Worm (Caenorhabditis elegans): Measurements from ENCODE around the gene pnp-1.

pnp-1 gene

ce11 chrIV:298204-298603 lies at the start of gene pnp-1:
TSS of gene pnp-1 (minus strand) at chrIV:298304.
- no peak for TF ChIP-seq unc-62 (GFP tag; optimal IDR thresholded peaks at IDR 0.05)

DNA sequence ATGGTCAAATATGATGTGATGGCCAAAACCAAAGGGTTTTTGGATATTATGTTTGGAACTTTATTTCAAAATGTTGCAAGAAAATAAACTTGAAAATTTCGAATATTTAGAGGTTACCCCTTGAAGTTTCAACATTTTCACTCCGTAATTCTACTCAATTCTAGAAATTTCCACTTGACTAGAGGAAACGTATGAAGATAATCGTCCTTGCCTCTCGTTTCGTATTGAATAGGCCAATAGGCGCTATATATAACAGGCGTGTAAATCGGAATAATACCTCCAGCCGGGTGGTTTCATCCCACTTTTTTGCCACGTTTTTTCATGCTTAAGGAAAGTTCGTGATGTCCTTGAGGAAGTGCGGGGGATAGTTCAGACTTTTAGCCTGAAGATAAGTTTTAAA lies 45.2 kb upstream of the pnp-1 start:
- no peak for TF ChIP-seq unc-62 (GFP tag; optimal IDR thresholded peaks at IDR 0.05)

DNA sequence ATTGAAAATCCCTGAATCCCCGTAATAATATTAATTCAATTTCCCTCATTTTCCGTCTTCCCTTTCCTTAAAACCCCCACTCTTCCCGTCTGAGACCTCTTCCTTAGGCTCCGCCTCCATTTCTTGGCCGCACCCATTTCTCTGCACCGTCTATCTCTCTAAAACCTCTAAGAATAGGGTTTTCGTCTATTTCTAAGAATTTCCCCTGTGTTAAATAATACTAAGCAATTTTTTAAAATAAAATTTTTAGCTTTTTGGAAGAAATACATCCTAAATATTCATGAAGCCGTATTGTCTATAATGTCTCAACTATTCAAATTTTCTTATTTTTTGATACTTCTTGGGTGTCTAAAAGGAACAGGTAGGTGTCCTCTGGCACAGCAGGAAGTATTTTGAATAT lies 41.4 kb upstream of the pnp-1 start, which contains the start of gene cdh-8:
Gene cdh-8 (plus strand): TSS at position 301 of the 400 bp plus-strand sequence.
- no peak for TF ChIP-seq unc-62 (GFP tag; optimal IDR thresholded peaks at IDR 0.05)

ce11 chrIV:338192-338831 lies 40.2 kb upstream of the pnp-1 start:
- TF ChIP-seq unc-62 (GFP tag; optimal IDR thresholded peaks at IDR 0.05): no peak

ce11 chrIV:337128-337646 lies 39.1 kb upstream of the pnp-1 start, which contains the start of gene pxmp-4:
TSS of gene pxmp-4 (minus strand) at chrIV:337178.
- no peak for TF ChIP-seq unc-62 (GFP tag; optimal IDR thresholded peaks at IDR 0.05)

DNA sequence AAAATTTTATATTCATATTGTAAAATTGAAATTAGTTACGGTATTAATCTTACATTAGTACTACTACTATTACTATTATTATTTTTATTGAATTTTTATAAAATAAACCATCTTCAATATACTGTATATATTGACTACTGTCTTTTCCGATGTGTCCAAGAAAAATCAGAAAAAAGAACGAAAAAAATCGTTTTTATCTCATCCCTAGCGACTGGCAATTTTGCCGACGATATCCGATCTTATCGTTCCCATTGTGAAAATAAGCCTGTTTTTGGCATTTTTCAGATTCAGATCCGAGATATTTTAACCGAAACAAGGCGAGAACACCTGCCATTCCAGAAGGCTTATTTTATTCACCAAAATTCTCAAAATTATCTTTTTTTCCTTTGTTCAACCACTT lies 32.4 kb upstream of the pnp-1 start, which contains the start of gene F18F11.4:
Gene F18F11.4 (plus strand): TSS at position 301 of the 400 bp plus-strand sequence.
- no peak for TF ChIP-seq unc-62 (GFP tag; optimal IDR thresholded peaks at IDR 0.05)

DNA sequence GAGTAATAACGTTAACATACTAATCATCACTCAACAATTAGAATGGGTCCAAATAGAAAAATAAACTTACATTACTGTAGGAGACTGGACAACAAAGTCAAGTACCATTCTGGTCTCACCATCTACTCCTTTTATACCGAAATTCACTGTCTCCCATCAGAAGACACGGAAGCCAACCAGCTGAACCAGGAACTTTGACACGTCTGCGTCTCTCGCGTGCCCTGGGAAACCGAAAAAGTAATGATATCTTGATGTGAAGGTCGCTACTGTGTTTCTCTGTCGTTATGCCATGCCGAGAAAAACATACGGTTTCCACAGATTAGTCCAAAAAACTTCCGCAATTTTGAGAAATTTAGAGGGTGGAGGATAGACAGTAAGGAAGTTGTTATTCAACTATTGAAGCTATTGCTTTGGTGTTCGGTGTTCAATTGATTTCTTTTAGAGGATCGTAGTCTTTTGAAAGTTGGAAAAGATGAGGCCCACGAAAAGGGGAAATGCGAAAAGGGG lies 28.5 kb upstream of the pnp-1 start, which contains the start of gene col-101:
Gene col-101 (minus strand): TSS at position 457 of the 507 bp plus-strand sequence.
- TF ChIP-seq unc-62 (GFP tag; optimal IDR thresholded peaks at IDR 0.05): no peak

- TF ChIP-seq unc-62 (GFP tag; optimal IDR thresholded peaks at IDR 0.05): no peak
These were observed 27.5 kb upstream of the pnp-1 start for ce11 chrIV:325640-326039.

DNA sequence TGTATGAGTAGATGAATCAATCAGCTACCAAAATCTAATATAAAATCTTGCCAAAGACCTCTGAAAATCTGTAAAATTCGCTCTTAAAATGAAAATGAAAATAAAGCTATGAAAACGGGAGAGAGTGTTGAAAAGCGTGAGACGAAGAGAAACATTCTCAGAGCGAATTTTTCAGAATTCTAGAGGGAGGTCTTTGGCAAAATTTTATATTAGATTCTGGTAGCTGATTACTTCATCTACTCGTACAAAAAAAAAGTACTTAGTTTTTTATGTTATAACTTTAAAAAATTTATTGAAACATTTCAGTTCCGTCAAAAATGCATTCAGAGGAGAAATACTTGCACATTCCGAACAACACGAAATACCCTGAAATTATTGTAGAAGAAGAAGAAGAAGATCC lies 26.7 kb upstream of the pnp-1 start, which contains the start of gene drl-1:
Gene drl-1 (plus strand): TSS at position 301 of the 400 bp plus-strand sequence.
- no peak for TF ChIP-seq unc-62 (GFP tag; optimal IDR thresholded peaks at IDR 0.05)

DNA sequence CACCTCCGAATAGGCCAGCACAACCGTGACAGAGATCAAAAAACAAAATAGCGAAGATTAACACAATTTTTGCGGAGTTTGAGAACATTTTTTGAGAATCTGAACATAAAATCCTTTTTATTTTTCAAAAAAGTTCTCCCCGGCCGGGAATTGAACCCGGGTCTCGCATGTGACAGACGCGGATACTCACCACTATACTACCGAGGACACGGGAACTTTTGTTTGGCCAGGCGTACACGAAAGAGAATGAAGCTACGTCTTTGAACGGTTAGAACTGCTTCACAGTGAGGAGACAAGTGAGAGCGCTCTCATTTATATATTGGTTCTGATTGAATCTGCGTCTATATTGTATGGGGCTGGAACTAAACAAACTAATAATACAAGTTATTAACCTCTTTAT lies 24.4 kb upstream of the pnp-1 start, which contains the start of gene grl-26:
Gene grl-26 (minus strand): TSS at position 318 of the 400 bp plus-strand sequence.
- TF ChIP-seq unc-62 (GFP tag; optimal IDR thresholded peaks at IDR 0.05): no peak

- TF ChIP-seq unc-62 (GFP tag; optimal IDR thresholded peaks at IDR 0.05): no peak
These were observed 22.3 kb upstream of the pnp-1 start, which contains the start of gene dsc-4 for ce11 chrIV:320380-320779. TSS of gene dsc-4 (minus strand) at chrIV:320544.

DNA sequence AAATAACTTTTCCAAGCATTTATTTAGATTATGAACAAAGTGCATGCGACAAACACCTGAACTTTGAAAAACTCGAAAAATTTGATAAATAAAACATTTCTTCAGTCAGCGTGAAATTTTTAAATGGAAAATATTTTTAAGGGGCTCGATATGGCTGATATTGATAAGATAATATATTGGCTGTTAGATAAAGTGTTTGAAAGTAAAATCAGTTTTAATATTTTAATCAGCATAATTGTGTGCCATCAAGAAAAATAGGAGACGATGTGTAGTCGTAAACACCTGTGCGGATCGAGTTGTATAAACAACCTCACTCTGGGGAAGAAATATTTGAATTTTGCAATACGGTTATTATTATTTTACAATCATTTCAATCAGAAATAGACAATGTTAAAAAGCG lies 21.6 kb upstream of the pnp-1 start:
- no peak for TF ChIP-seq unc-62 (GFP tag; optimal IDR thresholded peaks at IDR 0.05)

DNA sequence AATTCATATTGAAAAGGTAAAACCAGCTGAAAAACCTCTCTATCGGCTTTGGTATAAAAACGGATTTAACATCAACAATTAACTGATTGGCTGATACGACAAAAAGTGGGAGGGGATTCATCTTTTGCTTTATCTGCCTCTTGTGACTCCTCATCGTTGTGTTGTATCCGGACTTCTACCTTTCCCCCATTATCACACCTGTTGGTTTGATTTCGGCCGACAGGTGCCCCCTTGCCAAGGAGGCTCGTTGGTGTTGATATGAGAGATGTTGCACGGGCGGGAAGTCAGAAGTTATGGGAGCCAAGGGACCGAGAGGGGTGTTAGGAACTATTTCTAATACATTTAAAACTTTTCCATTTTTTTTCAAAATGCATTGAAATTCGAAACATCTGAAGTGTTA lies 16.4 kb upstream of the pnp-1 start:
- no peak for TF ChIP-seq unc-62 (GFP tag; optimal IDR thresholded peaks at IDR 0.05)

DNA sequence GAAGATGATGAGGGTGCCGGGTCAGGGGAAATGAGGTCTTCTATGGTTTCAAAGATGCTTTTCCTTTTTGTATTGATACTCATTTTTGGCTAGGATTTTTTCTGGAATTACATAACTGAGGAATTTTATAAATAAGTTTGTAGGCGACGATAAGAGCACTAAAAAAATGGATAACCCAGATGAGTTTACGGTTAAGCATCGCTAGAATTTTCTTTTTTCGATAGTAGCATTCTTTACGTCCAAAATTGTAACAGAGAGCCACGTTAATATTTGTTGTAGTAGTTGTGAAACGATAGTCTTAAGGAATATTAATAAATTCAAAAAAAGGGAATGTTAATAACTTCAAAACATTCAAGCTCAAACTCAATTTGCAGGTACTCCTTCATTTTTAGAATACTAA lies 15.5 kb upstream of the pnp-1 start, which contains the start of gene snai-1:
Gene snai-1 (minus strand): TSS at position 101 of the 400 bp plus-strand sequence.
- TF ChIP-seq unc-62 (GFP tag; optimal IDR thresholded peaks at IDR 0.05): no peak

DNA sequence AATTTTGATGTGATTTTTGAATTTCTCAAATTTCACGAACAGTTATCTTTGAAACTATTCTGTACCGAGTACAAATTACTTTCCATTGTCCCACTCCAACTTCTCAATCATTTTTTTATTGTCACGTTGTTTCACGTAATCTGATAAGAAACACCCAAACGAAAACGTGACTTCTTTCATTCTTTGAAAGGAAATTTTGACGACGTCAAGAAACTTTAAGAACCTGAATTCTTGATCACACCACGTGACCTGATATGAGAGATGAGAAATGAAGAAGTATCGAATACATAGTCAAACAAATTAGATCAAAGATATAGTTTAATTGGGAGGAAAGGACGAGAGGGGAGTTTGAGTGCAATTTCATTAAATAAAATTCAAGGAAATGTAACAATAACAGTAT lies 11.4 kb upstream of the pnp-1 start:
- no peak for TF ChIP-seq unc-62 (GFP tag; optimal IDR thresholded peaks at IDR 0.05)

- no peak for TF ChIP-seq unc-62 (GFP tag; optimal IDR thresholded peaks at IDR 0.05)
These were observed 9.1 kb upstream of the pnp-1 start, which contains the start of gene swt-1 for ce11 chrIV:307205-307604. TSS of gene swt-1 (plus strand) at chrIV:307505.

- TF ChIP-seq unc-62 (GFP tag; optimal IDR thresholded peaks at IDR 0.05): no peak
These were observed 8.5 kb upstream of the pnp-1 start for ce11 chrIV:306572-306971.
